1 fruit fly cellular context compared by ENCODE assay signal in the genomic region with DNA sequence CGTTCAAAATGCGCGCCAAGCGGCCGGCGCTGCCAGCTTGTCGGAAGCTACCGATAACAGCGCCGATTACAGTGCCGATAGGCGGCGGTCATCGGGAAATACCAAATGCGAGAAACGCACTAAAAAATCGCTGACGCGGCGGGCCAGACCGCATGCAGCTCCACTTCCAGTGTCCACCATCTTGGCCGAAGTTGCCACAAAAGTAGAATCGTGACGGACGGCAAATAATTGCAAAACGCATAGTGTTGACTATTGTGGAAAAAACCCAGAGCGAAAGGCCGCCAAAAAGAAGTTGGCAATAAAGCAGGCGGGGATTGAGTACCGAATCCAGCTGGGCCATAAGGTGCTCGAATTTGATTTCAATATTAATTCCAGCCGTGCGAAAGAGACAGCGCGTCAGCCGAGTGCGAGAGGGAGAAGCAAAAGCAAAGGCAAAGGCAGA.
TF ChIP-seq lines count a peak whose summit lies in the region.

Gene CG3847, plus strand, starts transcription at position 178 of the 442 bp plus-strand sequence.

TF ChIP-seq in whole organism, embryonic, 481 proteins besides CTCF, POLR2A, EP300 and RAD21 (continued from another document and continues in another):
- 0 out of 2 replicates have a peak, but pooled peaks have one; percentile 31 for TF ChIP-seq Ptx1 (GFP tag; IDR thresholded peaks at IDR 0.05; lab: Robert Waterston, UW)
- no peak for TF ChIP-seq CG12744 (GFP tag; optimal IDR thresholded peaks at IDR 0.05; lab: Kevin White, UChicago)
- TF ChIP-seq CG8765 (GFP tag; IDR thresholded peaks at IDR 0.05; lab: Robert Waterston, UW), result no peak
- 0 out of 3 replicates have a peak, but pooled peaks have one; percentile 50 for TF ChIP-seq ken (GFP tag; IDR thresholded peaks at IDR 0.05; lab: Robert Waterston, UW)
- TF ChIP-seq sens-2 (GFP tag; IDR thresholded peaks at IDR 0.05; lab: Robert Waterston, UW), result no peak
- no peak for TF ChIP-seq CG13123 (GFP tag; optimal IDR thresholded peaks at IDR 0.05; lab: Kevin White, UChicago)
- TF ChIP-seq Hsf (GFP tag; optimal IDR thresholded peaks at IDR 0.05; lab: Kevin White, UChicago), result peak; percentile 25
- TF ChIP-seq CG2116 (GFP tag; optimal IDR thresholded peaks at IDR 0.05; lab: Kevin White, UChicago), result peak; percentile 84
- peak; percentile 30 for TF ChIP-seq CG3163 (GFP tag; optimal IDR thresholded peaks at IDR 0.05; lab: Kevin White, UChicago)
- TF ChIP-seq CG16863 (GFP tag; optimal IDR thresholded peaks at IDR 0.05; lab: Kevin White, UChicago), result no peak
- TF ChIP-seq cad (GFP tag; optimal IDR thresholded peaks at IDR 0.05; lab: Kevin White, UChicago), result no peak
- no peak for TF ChIP-seq CG9876 (GFP tag; optimal IDR thresholded peaks at IDR 0.05; lab: Kevin White, UChicago)
- peak; percentile 23 for TF ChIP-seq slou (GFP tag; optimal IDR thresholded peaks at IDR 0.05; lab: Kevin White, UChicago)
- peak; percentile 6 for TF ChIP-seq ems (GFP tag; optimal IDR thresholded peaks at IDR 0.05; lab: Kevin White, UChicago)
- TF ChIP-seq CG15514 (GFP tag; optimal IDR thresholded peaks at IDR 0.05; lab: Kevin White, UChicago), result peak; percentile 81
- TF ChIP-seq NfI (GFP tag; optimal IDR thresholded peaks at IDR 0.05; lab: Kevin White, UChicago), result peak; percentile 53
- TF ChIP-seq jing (GFP tag; optimal IDR thresholded peaks at IDR 0.05; lab: Kevin White, UChicago), result no peak
- TF ChIP-seq CG9797 (GFP tag; optimal IDR thresholded peaks at IDR 0.05; lab: Kevin White, UChicago), result peak; percentile 87
- TF ChIP-seq gcm2 (GFP tag; optimal IDR thresholded peaks at IDR 0.05; lab: Kevin White, UChicago), result no peak
- peak; percentile 27 for TF ChIP-seq CG7556 (GFP tag; optimal IDR thresholded peaks at IDR 0.05; lab: Kevin White, UChicago)
- no peak for TF ChIP-seq TFAM (GFP tag; optimal IDR thresholded peaks at IDR 0.05; lab: Kevin White, UChicago)
- peak; percentile 68 for TF ChIP-seq NFAT (GFP tag; IDR thresholded peaks at IDR 0.05; lab: Robert Waterston, UW)
- peak; percentile 70 for TF ChIP-seq hbn (GFP tag; IDR thresholded peaks at IDR 0.05; lab: Robert Waterston, UW; ENCODE audit: partially characterized antibody)
- TF ChIP-seq hkb (optimal IDR thresholded peaks at IDR 0.05; lab: Kevin White, UChicago), result no peak
- TF ChIP-seq hkb (GFP tag; IDR thresholded peaks at IDR 0.05; lab: Robert Waterston, UW), result peak; percentile 39
- TF ChIP-seq ase (GFP tag; IDR thresholded peaks at IDR 0.05; lab: Robert Waterston, UW), result no peak
- TF ChIP-seq CG15601 (tag; optimal IDR thresholded peaks at IDR 0.05; lab: Kevin White, UChicago), result peak; percentile 46
- TF ChIP-seq Fer1 (GFP tag; optimal IDR thresholded peaks at IDR 0.05; lab: Kevin White, UChicago), result peak; percentile 58
- TF ChIP-seq Tbp (GFP tag; optimal IDR thresholded peaks at IDR 0.05; lab: Kevin White, UChicago), result no peak
- no peak for TF ChIP-seq usp (GFP tag; optimal IDR thresholded peaks at IDR 0.05; lab: Kevin White, UChicago)
- peak; percentile 88 for TF ChIP-seq Med (GFP tag; lab: Kevin White, UChicago)
- peak; percentile 24 for TF ChIP-seq CG3995 (GFP tag; optimal IDR thresholded peaks at IDR 0.05; lab: Kevin White, UChicago)
- TF ChIP-seq knrl (GFP tag; IDR thresholded peaks at IDR 0.05; lab: Robert Waterston, UW; ENCODE audit: partially characterized antibody), result peak; percentile 73
- no peak for TF ChIP-seq dati (GFP tag; IDR thresholded peaks at IDR 0.05; lab: Robert Waterston, UW)
- TF ChIP-seq NC2α (GFP tag; optimal IDR thresholded peaks at IDR 0.05; lab: Kevin White, UChicago), result peak; percentile 18
- TF ChIP-seq CG43689 (GFP tag; IDR thresholded peaks at IDR 0.05; lab: Robert Waterston, UW), result no peak
- TF ChIP-seq p53 (GFP tag; optimal IDR thresholded peaks at IDR 0.05; lab: Kevin White, UChicago), result peak; percentile 19
- no peak for TF ChIP-seq CG8388 (GFP tag; optimal IDR thresholded peaks at IDR 0.05; lab: Kevin White, UChicago)
- peak; percentile 75 for TF ChIP-seq HmgD (GFP tag; optimal IDR thresholded peaks at IDR 0.05; lab: Kevin White, UChicago)
- no peak for TF ChIP-seq CG11085 (GFP tag; IDR thresholded peaks at IDR 0.05; lab: Robert Waterston, UW)
- TF ChIP-seq HmgZ (tag; optimal IDR thresholded peaks at IDR 0.05; lab: Kevin White, UChicago), result peak; percentile 74
- TF ChIP-seq Xbp1 (GFP tag; optimal IDR thresholded peaks at IDR 0.05; lab: Kevin White, UChicago), result peak; percentile 48
- TF ChIP-seq eve (GFP tag; optimal IDR thresholded peaks at IDR 0.05; lab: Kevin White, UChicago), result no peak
- TF ChIP-seq CG1832 (GFP tag; optimal IDR thresholded peaks at IDR 0.05; lab: Kevin White, UChicago), result peak; percentile 78
- TF ChIP-seq ATbp (GFP tag; optimal IDR thresholded peaks at IDR 0.05; lab: Kevin White, UChicago), result peak; percentile 26
- TF ChIP-seq CG12659 (GFP tag; optimal IDR thresholded peaks at IDR 0.05; lab: Kevin White, UChicago), result peak; percentile 94
- no peak for TF ChIP-seq pita (GFP tag; optimal IDR thresholded peaks at IDR 0.05; lab: Kevin White, UChicago)
- TF ChIP-seq pfk (GFP tag; optimal IDR thresholded peaks at IDR 0.05; lab: Kevin White, UChicago), result peak; percentile 33
- peak; percentile 5 for TF ChIP-seq eyg (GFP tag; optimal IDR thresholded peaks at IDR 0.05; lab: Kevin White, UChicago)
- peak; percentile 46 for TF ChIP-seq CG12299 (tag; optimal IDR thresholded peaks at IDR 0.05; lab: Kevin White, UChicago)
- no peak for TF ChIP-seq dmrt99B (tag; optimal IDR thresholded peaks at IDR 0.05; lab: Kevin White, UChicago)
- TF ChIP-seq Dip2 (GFP tag; IDR thresholded peaks at IDR 0.05; lab: Robert Waterston, UW), result no peak
- TF ChIP-seq CG2202 (tag; optimal IDR thresholded peaks at IDR 0.05; lab: Kevin White, UChicago), result no peak
- peak; percentile 59; the same call in 1 of the 2 replicates for TF ChIP-seq rib (GFP tag; IDR thresholded peaks at IDR 0.05; lab: Robert Waterston, UW)
- TF ChIP-seq nerfin-2 (GFP tag; IDR thresholded peaks at IDR 0.05; lab: Robert Waterston, UW; ENCODE audit: partially characterized antibody), result peak; percentile 43
- no peak for TF ChIP-seq hb (GFP tag; IDR thresholded peaks at IDR 0.05; lab: Robert Waterston, UW; ENCODE audit: partially characterized antibody)
- TF ChIP-seq stwl (tag; optimal IDR thresholded peaks at IDR 0.05; lab: Kevin White, UChicago), result peak; percentile 90
- no peak for TF ChIP-seq CG3065 (GFP tag; optimal IDR thresholded peaks at IDR 0.05; lab: Kevin White, UChicago)
- no peak for TF ChIP-seq ash1 (GFP tag; optimal IDR thresholded peaks at IDR 0.05; lab: Kevin White, UChicago)
- TF ChIP-seq Vsx1 (GFP tag; optimal IDR thresholded peaks at IDR 0.05; lab: Kevin White, UChicago), result no peak
- TF ChIP-seq caup (GFP tag; optimal IDR thresholded peaks at IDR 0.05; lab: Kevin White, UChicago; ENCODE audit: severe bottlenecking), result peak; percentile 8
- no peak for TF ChIP-seq CG30431 (GFP tag; optimal IDR thresholded peaks at IDR 0.05; lab: Kevin White, UChicago)
- no peak for TF ChIP-seq Sox102F (GFP tag; optimal IDR thresholded peaks at IDR 0.05; lab: Kevin White, UChicago)
- no peak for TF ChIP-seq Hr39 (optimal IDR thresholded peaks at IDR 0.05; lab: Kevin White, UChicago)
- peak; percentile 65 for TF ChIP-seq dm (GFP tag; optimal IDR thresholded peaks at IDR 0.05; lab: Kevin White, UChicago)
- TF ChIP-seq bbx (GFP tag; IDR thresholded peaks at IDR 0.05; lab: Robert Waterston, UW; ENCODE audit: partially characterized antibody), result peak; percentile 74
- TF ChIP-seq fd3F (GFP tag; optimal IDR thresholded peaks at IDR 0.05; lab: Kevin White, UChicago), result no peak
- TF ChIP-seq tio (GFP tag; optimal IDR thresholded peaks at IDR 0.05; lab: Kevin White, UChicago), result no peak
- TF ChIP-seq lab (GFP tag; optimal IDR thresholded peaks at IDR 0.05; lab: Kevin White, UChicago), result peak; percentile 52
- TF ChIP-seq E2f2 (GFP tag; IDR thresholded peaks at IDR 0.05; lab: Robert Waterston, UW), result peak; percentile 97
- TF ChIP-seq CG10462 (GFP tag; optimal IDR thresholded peaks at IDR 0.05; lab: Kevin White, UChicago), result no peak
- no peak for TF ChIP-seq Poxn (GFP tag; IDR thresholded peaks at IDR 0.05; lab: Robert Waterston, UW)
- TF ChIP-seq klu (GFP tag; IDR thresholded peaks at IDR 0.05; lab: Robert Waterston, UW), result no peak
- TF ChIP-seq sens (GFP tag; lab: Kevin White, UChicago), result peak; percentile 90
- TF ChIP-seq CG13424 (tag; optimal IDR thresholded peaks at IDR 0.05; lab: Kevin White, UChicago), result peak; percentile 18
- TF ChIP-seq Nf-YC (tag; optimal IDR thresholded peaks at IDR 0.05; lab: Kevin White, UChicago), result peak; percentile 47
- TF ChIP-seq CG17361 (GFP tag; IDR thresholded peaks at IDR 0.05; lab: Robert Waterston, UW), result peak; percentile 55; the same call in 2 of the 3 replicates
- TF ChIP-seq Hmr (GFP tag; optimal IDR thresholded peaks at IDR 0.05; lab: Kevin White, UChicago), result peak; percentile 83
- peak; percentile 39 for TF ChIP-seq CG11504 (tag; optimal IDR thresholded peaks at IDR 0.05; lab: Kevin White, UChicago)
- peak; percentile 11 for TF ChIP-seq nau (GFP tag; optimal IDR thresholded peaks at IDR 0.05; lab: Kevin White, UChicago)
- no peak for TF ChIP-seq Oli (tag; optimal IDR thresholded peaks at IDR 0.05; lab: Kevin White, UChicago)
- TF ChIP-seq CG32767 (GFP tag; IDR thresholded peaks at IDR 0.05; lab: Robert Waterston, UW), result no peak
- TF ChIP-seq CG9215 (GFP tag; IDR thresholded peaks at IDR 0.05; lab: Robert Waterston, UW), result no peak
- peak; percentile 58 for TF ChIP-seq CG18599 (GFP tag; optimal IDR thresholded peaks at IDR 0.05; lab: Kevin White, UChicago)
- no peak for TF ChIP-seq schlank (tag; optimal IDR thresholded peaks at IDR 0.05; lab: Kevin White, UChicago)
- 0 out of 2 replicates have a peak, but pooled peaks have one; percentile 11 for TF ChIP-seq CG31441 (GFP tag; IDR thresholded peaks at IDR 0.05; lab: Robert Waterston, UW)
- TF ChIP-seq lov (optimal IDR thresholded peaks at IDR 0.05; lab: Kevin White, UChicago), result no peak
- TF ChIP-seq lov (GFP tag; IDR thresholded peaks at IDR 0.05; lab: Robert Waterston, UW), result 0 out of 3 replicates have a peak, but pooled peaks have one; percentile 46
- TF ChIP-seq Max (GFP tag; optimal IDR thresholded peaks at IDR 0.05; lab: Kevin White, UChicago), result peak; percentile 13
- no peak for TF ChIP-seq Fer3 (tag; optimal IDR thresholded peaks at IDR 0.05; lab: Kevin White, UChicago)
- TF ChIP-seq Hr78 (GFP tag; optimal IDR thresholded peaks at IDR 0.05; lab: Kevin White, UChicago), result no peak
- TF ChIP-seq Sin3A (optimal IDR thresholded peaks at IDR 0.05; lab: Kevin White, UChicago), result peak; percentile 80
- TF ChIP-seq CG7372 (GFP tag; IDR thresholded peaks at IDR 0.05; lab: Robert Waterston, UW), result no peak
- TF ChIP-seq Blimp-1 (GFP tag; optimal IDR thresholded peaks at IDR 0.05; lab: Kevin White, UChicago), result no peak
- no peak for TF ChIP-seq D (optimal IDR thresholded peaks at IDR 0.05; lab: Kevin White, UChicago)
- no peak for TF ChIP-seq D (GFP tag; optimal IDR thresholded peaks at IDR 0.05; lab: Kevin White, UChicago)
- TF ChIP-seq emc (GFP tag; optimal IDR thresholded peaks at IDR 0.05; lab: Kevin White, UChicago), result peak; percentile 8
- no peak for TF ChIP-seq bsh (GFP tag; optimal IDR thresholded peaks at IDR 0.05; lab: Kevin White, UChicago)
- no peak for TF ChIP-seq run (tag; optimal IDR thresholded peaks at IDR 0.05; lab: Kevin White, UChicago)
- TF ChIP-seq Optix (GFP tag; IDR thresholded peaks at IDR 0.05; lab: Robert Waterston, UW), result no peak
- 0 out of 2 replicates have a peak, but pooled peaks have one; percentile 44 for TF ChIP-seq ranshi (GFP tag; IDR thresholded peaks at IDR 0.05; lab: Robert Waterston, UW)
- peak; percentile 27 for TF ChIP-seq da (GFP tag; optimal IDR thresholded peaks at IDR 0.05; lab: Kevin White, UChicago)
- TF ChIP-seq CG8944 (GFP tag; optimal IDR thresholded peaks at IDR 0.05; lab: Kevin White, UChicago), result peak; percentile 22
- TF ChIP-seq CG16815 (GFP tag; optimal IDR thresholded peaks at IDR 0.05; lab: Kevin White, UChicago), result no peak
- no peak for TF ChIP-seq CG11696 (GFP tag; IDR thresholded peaks at IDR 0.05; lab: Robert Waterston, UW)
- TF ChIP-seq Side (GFP tag; optimal IDR thresholded peaks at IDR 0.05; lab: Kevin White, UChicago), result no peak
- TF ChIP-seq Spps (tag; optimal IDR thresholded peaks at IDR 0.05; lab: Kevin White, UChicago), result no peak
- no peak for TF ChIP-seq MTF-1 (GFP tag; optimal IDR thresholded peaks at IDR 0.05; lab: Kevin White, UChicago; ENCODE audit: borderline replicate concordance)
- peak; percentile 38; the same call in 1 of the 3 replicates for TF ChIP-seq CG34422 (GFP tag; IDR thresholded peaks at IDR 0.05; lab: Robert Waterston, UW)
- no peak for TF ChIP-seq Rx (GFP tag; IDR thresholded peaks at IDR 0.05; lab: Robert Waterston, UW)
- peak; percentile 69 for TF ChIP-seq nmo (GFP tag; optimal IDR thresholded peaks at IDR 0.05; lab: Kevin White, UChicago)
- TF ChIP-seq CG14050 (GFP tag; IDR thresholded peaks at IDR 0.05; lab: Robert Waterston, UW), result no peak
- peak; percentile 37 for TF ChIP-seq CG12155 (GFP tag; optimal IDR thresholded peaks at IDR 0.05; lab: Kevin White, UChicago)
- TF ChIP-seq Lim3 (GFP tag; IDR thresholded peaks at IDR 0.05; lab: Robert Waterston, UW), result no peak
- TF ChIP-seq Dek (tag; optimal IDR thresholded peaks at IDR 0.05; lab: Kevin White, UChicago), result peak; percentile 16
- no peak for TF ChIP-seq CkIIα-i1 (GFP tag; IDR thresholded peaks at IDR 0.05; lab: Robert Waterston, UW)
- no peak for TF ChIP-seq CG5953 (GFP tag; IDR thresholded peaks at IDR 0.05; lab: Robert Waterston, UW)
- no peak for TF ChIP-seq CG1024 (GFP tag; IDR thresholded peaks at IDR 0.05; lab: Robert Waterston, UW)
- TF ChIP-seq CG7963 (GFP tag; IDR thresholded peaks at IDR 0.05; lab: Robert Waterston, UW; ENCODE audit: partially characterized antibody), result no peak
- peak in 1 of 2 experiments; percentile 72 for TF ChIP-seq insv (GFP tag; optimal IDR thresholded peaks at IDR 0.05; lab: Kevin White, UChicago)
- TF ChIP-seq Lhr (GFP tag; optimal IDR thresholded peaks at IDR 0.05; lab: Kevin White, UChicago), result peak; percentile 90
- no peak for TF ChIP-seq en (GFP tag; optimal IDR thresholded peaks at IDR 0.05; lab: Kevin White, UChicago)
- TF ChIP-seq sob (GFP tag; IDR thresholded peaks at IDR 0.05; lab: Robert Waterston, UW), result peak; percentile 72
- TF ChIP-seq CG17385 (GFP tag; optimal IDR thresholded peaks at IDR 0.05; lab: Kevin White, UChicago), result no peak
- no peak for TF ChIP-seq PHDP (tag; optimal IDR thresholded peaks at IDR 0.05; lab: Kevin White, UChicago)
- TF ChIP-seq Ada2b (GFP tag; IDR thresholded peaks at IDR 0.05; lab: Robert Waterston, UW), result no peak
- no peak for TF ChIP-seq CG10565 (GFP tag; optimal IDR thresholded peaks at IDR 0.05; lab: Kevin White, UChicago)
- no peak for TF ChIP-seq fd102C (GFP tag; optimal IDR thresholded peaks at IDR 0.05; lab: Kevin White, UChicago)
- no peak for TF ChIP-seq CG12236 (GFP tag; optimal IDR thresholded peaks at IDR 0.05; lab: Kevin White, UChicago)
